Worm (Caenorhabditis elegans) whole organism, L2 larva: ENCODE results near the gene srxa-7.

Experiments
- F13H6.1 ChIP-seq: sonication (generic microtip); optimal IDR thresholded peaks from 2 replicates; lab custom pipeline; 2016; ENCODE audit warnings: missing genetic modification characterization, missing compliant biosample characterization
- Y55F3AM.14 ChIP-seq: fragments of 200-800 bp; sonication (Bioruptor generic); optimal IDR thresholded peaks from 2 replicates; lab custom pipeline; 2018; ENCODE audit warnings: mild to moderate bottlenecking, missing genetic modification characterization, missing compliant biosample characterization
- ZK546.5 ChIP-seq: sonication (generic microtip); optimal IDR thresholded peaks from 2 replicates; lab custom pipeline; 2017; ENCODE audit warnings: missing biosample characterization, missing genetic modification characterization
- alr-1 ChIP-seq: fragments of 150-350 bp; optimal IDR thresholded peaks from 2 replicates; lab custom pipeline; 2014; ENCODE audit warnings: missing biosample characterization, missing genetic modification characterization
- aly-2 ChIP-seq: fragments of 150-350 bp; optimal IDR thresholded peaks from 2 replicates; lab custom pipeline; 2014; ENCODE audit warnings: missing biosample characterization, missing genetic modification characterization
- ama-1 ChIP-seq: fragments of 150-350 bp; optimal IDR thresholded peaks from 2 replicates; lab custom pipeline; 2018; ENCODE audit warnings: inconsistent platforms
- ceh-16 ChIP-seq: fragments of 150-350 bp; optimal IDR thresholded peaks from 2 replicates; lab custom pipeline; 2014; ENCODE audit warnings: missing biosample characterization, missing genetic modification characterization
- crh-2 ChIP-seq: sonication (generic microtip); optimal IDR thresholded peaks from 2 replicates; lab custom pipeline; 2017; ENCODE audit warnings: missing biosample characterization, missing genetic modification characterization
- dmd-4 ChIP-seq: sonication (generic microtip); optimal IDR thresholded peaks from 2 replicates; lab custom pipeline; 2017; ENCODE audit warnings: missing biosample characterization, missing genetic modification characterization
- elt-1 ChIP-seq: fragments of 150-350 bp; optimal IDR thresholded peaks from 2 replicates; lab custom pipeline; 2014; ENCODE audit warnings: missing biosample characterization, missing genetic modification characterization
- gmeb-1 ChIP-seq: fragments of 150-350 bp; optimal IDR thresholded peaks from 2 replicates; lab custom pipeline; 2014; ENCODE audit warnings: missing biosample characterization, missing genetic modification characterization
- lin-13 ChIP-seq: fragments of 150-350 bp; optimal IDR thresholded peaks from 2 replicates; lab custom pipeline; 2014; ENCODE audit warnings: missing biosample characterization, missing genetic modification reagents, missing genetic modification characterization
- mab-5 ChIP-seq: fragments of 150-350 bp; optimal IDR thresholded peaks from 2 replicates; lab custom pipeline; 2014; ENCODE audit warnings: missing biosample characterization, missing genetic modification characterization
- mdl-1 ChIP-seq, 2 experiments: fragments of 150-350 bp in 1 of 2; sonication (generic microtip) in 1 of 2; optimal IDR thresholded peaks; 2 replicates each; lab custom pipeline; 2017; ENCODE audit warnings: missing biosample characterization in 2 of 2, missing genetic modification characterization in 2 of 2
- nhr-10 ChIP-seq: sonication (generic microtip); optimal IDR thresholded peaks from 2 replicates; lab custom pipeline; 2017; ENCODE audit warnings: missing biosample characterization, missing genetic modification characterization
- nhr-11 ChIP-seq: fragments of 150-350 bp; optimal IDR thresholded peaks from 2 replicates; lab custom pipeline; 2014; ENCODE audit warnings: missing biosample characterization, missing genetic modification characterization
- nhr-129 ChIP-seq: fragments of 150-350 bp; optimal IDR thresholded peaks from 2 replicates; lab custom pipeline; 2014; ENCODE audit warnings: missing biosample characterization, missing genetic modification characterization
- nhr-21 ChIP-seq: fragments of 150-350 bp; optimal IDR thresholded peaks from 2 replicates; lab custom pipeline; 2014; ENCODE audit warnings: missing biosample characterization, missing genetic modification characterization
- nhr-23 ChIP-seq: fragments of 150-350 bp; optimal IDR thresholded peaks from 2 replicates; lab custom pipeline; 2014; ENCODE audit warnings: missing biosample characterization, missing genetic modification reagents, missing genetic modification characterization
- nhr-237 ChIP-seq: fragments of 150-350 bp; optimal IDR thresholded peaks from 2 replicates; lab custom pipeline; 2014; ENCODE audit warnings: missing biosample characterization, missing genetic modification characterization
- nhr-6 ChIP-seq: fragments of 150-350 bp; optimal IDR thresholded peaks from 2 replicates; lab custom pipeline; 2014; ENCODE audit warnings: missing biosample characterization, missing genetic modification characterization
- nhr-77 ChIP-seq: fragments of 150-350 bp; optimal IDR thresholded peaks from 2 replicates; lab custom pipeline; 2014; ENCODE audit warnings: missing biosample characterization, missing genetic modification characterization
- peb-1 ChIP-seq: fragments of 150-350 bp; optimal IDR thresholded peaks from 2 replicates; lab custom pipeline; 2014; ENCODE audit warnings: missing biosample characterization, missing genetic modification characterization
- sem-4 ChIP-seq: fragments of 150-350 bp; optimal IDR thresholded peaks from 2 replicates; lab custom pipeline; 2014; ENCODE audit warnings: missing biosample characterization, missing genetic modification reagents, missing genetic modification characterization
- sma-3 ChIP-seq: sonication (generic microtip); optimal IDR thresholded peaks from 2 replicates; lab custom pipeline; 2016; ENCODE audit warnings: missing genetic modification reagents, missing genetic modification characterization, missing compliant biosample characterization
- snpc-4 ChIP-seq: fragments of 150-350 bp; optimal IDR thresholded peaks from 2 replicates; lab custom pipeline; 2014; ENCODE audit warnings: missing biosample characterization, missing genetic modification characterization
- unc-39 ChIP-seq: fragments of 150-350 bp; optimal IDR thresholded peaks from 2 replicates; lab custom pipeline; 2014; ENCODE audit warnings: missing biosample characterization, missing genetic modification characterization
- unc-55 ChIP-seq: fragments of 150-350 bp; sonication (generic microtip); optimal IDR thresholded peaks from 3 replicates; lab custom pipeline; 2014; ENCODE audit warnings: missing biosample characterization, missing genetic modification reagents, missing genetic modification characterization
- unc-62 ChIP-seq: fragments of 150-350 bp; optimal IDR thresholded peaks from 2 replicates; lab custom pipeline; 2014; ENCODE audit warnings: missing biosample characterization, missing genetic modification reagents, missing genetic modification characterization
- zag-1 ChIP-seq: fragments of 150-350 bp; optimal IDR thresholded peaks from 2 replicates; lab custom pipeline; 2014; ENCODE audit warnings: missing biosample characterization, missing genetic modification characterization
- ztf-1 ChIP-seq: fragments of 200-800 bp; sonication (Bioruptor generic); conservative IDR thresholded peaks from 2 replicates; pipeline ENCODE4 v1.3.6; 2022; ENCODE audit warnings: missing genetic modification characterization, missing compliant biosample characterization
- ztf-11 ChIP-seq: sonication (generic microtip); optimal IDR thresholded peaks from 2 replicates; lab custom pipeline; 2017; ENCODE audit warnings: missing biosample characterization, missing genetic modification characterization

Gene srxa-7

DNA sequence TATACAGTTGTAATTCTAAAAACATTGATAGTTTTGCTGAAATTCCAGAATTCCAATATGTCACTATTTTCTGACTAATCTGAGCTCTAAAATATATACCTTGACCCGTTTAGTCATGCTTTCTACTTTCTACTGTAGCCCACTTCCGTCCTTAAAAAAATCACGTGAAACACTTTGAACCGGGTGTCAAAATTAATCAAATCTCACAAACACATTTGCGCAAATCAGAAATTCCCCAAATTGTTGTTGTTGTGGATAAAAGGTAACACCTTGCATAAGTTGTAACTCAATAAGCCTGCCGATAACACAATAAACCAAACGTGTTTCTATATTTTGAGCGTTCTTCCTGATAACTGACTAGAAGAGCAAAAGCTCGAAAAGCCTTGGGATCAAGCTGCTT is at the start of gene srxa-7:
Gene srxa-7, plus strand, starts transcription at position 301 of the 400 bp plus-strand sequence.
- no peak for TF ChIP-seq sem-4 (tag; lab: Kevin White, UChicago)
- no peak for TF ChIP-seq ztf-1 (GFP tag; lab: Robert Waterston, UW)
- TF ChIP-seq crh-2: no peak
- TF ChIP-seq gmeb-1 (tag; lab: Kevin White, UChicago): no peak
- no peak for TF ChIP-seq ceh-16 (tag; lab: Kevin White, UChicago)
- no peak for TF ChIP-seq unc-62
- TF ChIP-seq unc-55 (GFP tag; lab: Kevin White, UChicago): no peak
- no peak for TF ChIP-seq nhr-77 (tag; lab: Kevin White, UChicago)
- no peak for TF ChIP-seq unc-39 (tag; lab: Kevin White, UChicago)

DNA sequence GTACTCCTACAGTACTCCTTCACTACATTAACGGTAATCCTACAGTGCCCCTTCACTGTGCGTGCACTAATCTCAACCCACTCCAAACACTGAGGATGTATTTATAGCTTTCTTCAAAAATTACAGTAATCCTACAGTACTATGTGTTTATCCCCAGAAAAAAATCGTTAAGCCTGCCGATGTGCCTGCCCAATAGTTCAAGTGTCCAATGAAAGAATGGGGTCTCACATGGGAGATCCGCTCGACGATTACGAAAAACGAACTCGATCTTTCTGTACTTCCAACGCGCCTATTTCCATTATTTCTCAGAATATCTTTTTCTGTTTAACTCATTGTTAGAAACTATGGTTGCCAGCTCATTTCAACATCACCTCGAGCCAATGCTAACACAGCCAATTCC is 49.2 kb upstream of the srxa-7 start, which contains the start of gene nhr-218:
Gene nhr-218, plus strand, starts transcription at position 301 of the 400 bp plus-strand sequence.
- no peak for TF ChIP-seq unc-62
- no peak for TF ChIP-seq snpc-4 (tag; lab: Kevin White, UChicago)
- no peak for TF ChIP-seq aly-2 (tag; lab: Kevin White, UChicago)
- TF ChIP-seq nhr-10 (tag; lab: Kevin White, UChicago): no peak
- TF ChIP-seq nhr-6 (tag; lab: Kevin White, UChicago): no peak
- no peak for TF ChIP-seq mdl-1 (tag; optimal IDR thresholded peaks at IDR 0.05; lab: Kevin White, UChicago)
- no peak for TF ChIP-seq nhr-77 (tag; lab: Kevin White, UChicago)
- no peak for TF ChIP-seq sem-4 (tag; lab: Kevin White, UChicago)
- no peak for TF ChIP-seq alr-1 (tag; lab: Kevin White, UChicago)
- TF ChIP-seq zag-1 (tag; lab: Kevin White, UChicago): no peak
- TF ChIP-seq ama-1 (lab: Kevin White, UChicago): no peak
- TF ChIP-seq nhr-129: no peak
- TF ChIP-seq unc-55 (GFP tag; lab: Kevin White, UChicago): no peak
- no peak for TF ChIP-seq lin-13
- no peak for TF ChIP-seq nhr-11 (tag; lab: Kevin White, UChicago)

DNA sequence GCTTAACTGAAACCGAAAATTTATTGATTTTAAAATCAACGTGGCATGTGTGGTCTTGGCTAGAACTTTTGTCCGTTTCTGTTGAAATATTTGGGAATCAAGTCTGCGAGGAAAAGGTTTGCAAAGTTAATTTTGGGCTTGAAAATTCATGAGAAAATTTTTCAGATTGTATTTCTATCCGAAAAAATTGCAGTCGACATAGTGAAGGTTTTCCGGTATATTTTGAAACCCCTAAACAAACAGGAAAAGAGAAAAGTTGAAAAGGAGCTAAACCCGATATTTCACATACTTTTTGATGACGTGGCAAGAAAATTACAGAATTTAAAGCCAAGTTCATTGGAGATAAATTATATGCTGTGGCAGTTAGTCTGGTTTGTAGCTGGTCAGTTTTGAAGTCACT is 47.7 kb upstream of the srxa-7 start, which contains the start of gene nhr-127:
Gene nhr-127, plus strand, starts transcription at position 301 of the 400 bp plus-strand sequence.
- TF ChIP-seq mdl-1 (tag; optimal IDR thresholded peaks at IDR 0.05; lab: Kevin White, UChicago): no peak
- TF ChIP-seq nhr-23: no peak
- no peak for TF ChIP-seq elt-1 (tag; lab: Kevin White, UChicago)
- TF ChIP-seq, all 48 proteins: peak for 0

DNA sequence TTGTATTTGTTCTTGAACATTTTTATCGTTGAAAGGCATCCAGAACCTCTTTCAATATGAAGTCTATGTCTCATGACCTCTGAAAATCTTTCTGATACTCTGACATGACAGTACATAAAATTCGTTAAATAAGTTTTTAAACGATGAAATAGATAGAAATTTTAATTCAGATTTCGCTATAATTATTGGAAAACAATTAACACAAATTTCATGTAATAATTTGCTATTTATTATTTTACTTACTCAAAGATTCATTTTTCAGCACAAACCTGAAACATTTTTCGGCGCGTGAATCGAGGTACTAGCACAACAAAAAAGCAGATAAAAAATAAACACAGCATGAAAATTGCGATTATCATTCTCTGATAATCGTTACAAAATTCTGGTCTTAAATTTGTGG is 40.8 kb upstream of the srxa-7 start, which contains the start of gene T13F3.4:
Gene T13F3.4, minus strand, starts transcription at position 101 of the 400 bp plus-strand sequence.
- TF ChIP-seq snpc-4 (tag; lab: Kevin White, UChicago): no peak
- no peak for TF ChIP-seq nhr-77 (tag; lab: Kevin White, UChicago)
- no peak for TF ChIP-seq mab-5 (tag; lab: Kevin White, UChicago)
- TF ChIP-seq dmd-4 (tag; lab: Kevin White, UChicago): no peak
- TF ChIP-seq sma-3 (GFP tag; lab: Kevin White, UChicago): no peak
- TF ChIP-seq nhr-237 (tag; lab: Kevin White, UChicago): no peak
- no peak for TF ChIP-seq Y55F3AM.14 (GFP tag; lab: Kevin White, UChicago)
- TF ChIP-seq nhr-23: no peak
- no peak for TF ChIP-seq gmeb-1 (tag; lab: Kevin White, UChicago)
- TF ChIP-seq ztf-11 (tag; lab: Kevin White, UChicago): no peak
- TF ChIP-seq sem-4 (tag; lab: Kevin White, UChicago): no peak
- no peak for TF ChIP-seq aly-2 (tag; lab: Kevin White, UChicago)
- TF ChIP-seq lin-13: no peak
- no peak for TF ChIP-seq nhr-10 (tag; lab: Kevin White, UChicago)

DNA sequence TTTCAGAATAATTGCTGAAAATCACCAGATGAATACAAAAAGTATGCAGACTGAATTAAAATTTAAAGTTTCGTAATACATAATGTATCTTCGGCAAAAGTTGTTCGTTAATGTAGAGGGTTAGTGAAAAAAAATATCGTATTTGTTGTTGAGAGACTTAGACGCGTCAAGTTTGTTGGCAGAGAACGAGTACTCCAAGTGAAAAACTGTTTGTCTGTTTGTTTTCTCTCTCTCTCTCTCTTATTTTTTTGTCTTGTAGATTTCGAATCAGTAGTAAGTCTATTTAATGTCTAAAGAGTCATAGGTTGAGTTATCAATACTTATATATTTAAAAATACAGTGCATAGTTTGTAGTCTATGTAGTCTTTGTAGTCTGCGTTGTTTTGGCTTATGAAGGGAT is 37.8 kb upstream of the srxa-7 start, which contains the start of the genes fbxa-2 and T13F3.8:
Gene fbxa-2, minus strand, starts transcription at position 101 of the 400 bp plus-strand sequence.
Gene T13F3.8, plus strand, starts transcription at position 245 of the 400 bp plus-strand sequence.
- TF ChIP-seq unc-62 (no peak), zag-1 (tag; lab: Kevin White, UChicago) (no peak), ZK546.5 (tag; lab: Kevin White, UChicago) (no peak), ztf-11 (tag; lab: Kevin White, UChicago) (no peak), Y55F3AM.14 (GFP tag; lab: Kevin White, UChicago) (no peak), peb-1 (tag; lab: Kevin White, UChicago) (no peak), nhr-21 (tag; lab: Kevin White, UChicago) (no peak), F13H6.1 (no peak)
- TF ChIP-seq, all 48 proteins: peak for 0
